Fruit fly (Drosophila melanogaster) whole organism: ENCODE data around the gene Ir7g.

Experiments
- CG8478 ChIP-seq: fragments of >200 bp; optimal IDR thresholded peaks from 2 replicates; lab custom pipeline; 2018; ENCODE audit warnings: inconsistent platforms
- Dll ChIP-seq: fragments of >200 bp; optimal IDR thresholded peaks from 2 replicates; lab custom pipeline; 2017
- pan ChIP-seq: fragments of >200 bp; optimal IDR thresholded peaks from 2 replicates; lab custom pipeline; 2017
- psq ChIP-seq: fragments of >200 bp; optimal IDR thresholded peaks from 2 replicates; lab custom pipeline; 2017
- usp ChIP-seq: fragments of >200 bp; optimal IDR thresholded peaks from 2 replicates; lab custom pipeline; 2017; ENCODE audit warnings: missing biosample characterization, missing genetic modification characterization, mixed read lengths

- TF ChIP-seq Dll (lab: Kevin White, UChicago) = no peak
- no peak for TF ChIP-seq pan (lab: Kevin White, UChicago)
- no peak for TF ChIP-seq psq (lab: Kevin White, UChicago)
- no peak for TF ChIP-seq CG8478 (lab: Kevin White, UChicago)
- no peak for TF ChIP-seq usp (GFP tag; lab: Kevin White, UChicago)
Observed at dm6 chrX:7857873-7858272, 26.6 kb upstream of the Ir7g start, which contains the start of gene CG1409.
